Worm (Caenorhabditis elegans) whole organism, mixed stage, embryonic: ENCODE data around the gene ZC190.6.

ENCODE experiments used
- blmp-1 ChIP-seq: fragments of 150-350 bp; optimal IDR thresholded peaks from 2 replicates; lab custom pipeline; 2014; ENCODE audit warnings: missing biosample characterization, missing genetic modification characterization
- ces-1 ChIP-seq: fragments of 150-350 bp; optimal IDR thresholded peaks from 2 replicates; lab custom pipeline; 2014; ENCODE audit warnings: missing biosample characterization, missing genetic modification reagents, missing genetic modification characterization
- elt-3 ChIP-seq: fragments of 150-350 bp; optimal IDR thresholded peaks from 2 replicates; lab custom pipeline; 2014; ENCODE audit warnings: missing biosample characterization, missing genetic modification characterization
- lsy-2 ChIP-seq: fragments of 150-350 bp; optimal IDR thresholded peaks from 2 replicates; lab custom pipeline; 2014; ENCODE audit warnings: missing biosample characterization, missing genetic modification characterization
- mep-1 ChIP-seq: fragments of 150-350 bp; optimal IDR thresholded peaks from 2 replicates; lab custom pipeline; 2017; ENCODE audit warnings: missing biosample characterization, missing genetic modification reagents, missing genetic modification characterization, inconsistent platforms
- mls-2 ChIP-seq: sonication (generic microtip); optimal IDR thresholded peaks from 2 replicates; lab custom pipeline; 2016; ENCODE audit warnings: mild to moderate bottlenecking, missing genetic modification characterization, moderate library complexity, missing compliant biosample characterization
- nhr-12 ChIP-seq: fragments of 150-350 bp; optimal IDR thresholded peaks from 2 replicates; lab custom pipeline; 2014; ENCODE audit warnings: missing biosample characterization, missing genetic modification characterization
- nhr-237 ChIP-seq: fragments of 150-350 bp; optimal IDR thresholded peaks from 2 replicates; lab custom pipeline; 2014; ENCODE audit warnings: missing biosample characterization, missing genetic modification characterization
- nhr-76 ChIP-seq: sonication (generic microtip); optimal IDR thresholded peaks from 2 replicates; lab custom pipeline; 2017; ENCODE audit warnings: missing biosample characterization, missing genetic modification characterization
- pha-4 ChIP-seq: fragments of 150-350 bp; optimal IDR thresholded peaks from 2 replicates; lab custom pipeline; 2018; ENCODE audit warnings: missing biosample characterization, missing genetic modification reagents, missing genetic modification characterization
- sem-2 ChIP-seq: fragments of 200-800 bp; sonication (Bioruptor generic); optimal IDR thresholded peaks from 2 replicates; lab custom pipeline; 2018; ENCODE audit warnings: mild to moderate bottlenecking, missing genetic modification characterization, missing compliant biosample characterization
- snpc-4 ChIP-seq: fragments of 150-350 bp; optimal IDR thresholded peaks from 2 replicates; lab custom pipeline; 2014; ENCODE audit warnings: missing biosample characterization, missing genetic modification characterization
- unc-39 ChIP-seq: fragments of 150-350 bp; optimal IDR thresholded peaks from 2 replicates; lab custom pipeline; 2014; ENCODE audit warnings: missing biosample characterization, missing genetic modification characterization
- ztf-11 ChIP-seq: fragments of 150-350 bp; optimal IDR thresholded peaks from 2 replicates; lab custom pipeline; 2014; ENCODE audit warnings: missing biosample characterization, missing genetic modification characterization

DNA sequence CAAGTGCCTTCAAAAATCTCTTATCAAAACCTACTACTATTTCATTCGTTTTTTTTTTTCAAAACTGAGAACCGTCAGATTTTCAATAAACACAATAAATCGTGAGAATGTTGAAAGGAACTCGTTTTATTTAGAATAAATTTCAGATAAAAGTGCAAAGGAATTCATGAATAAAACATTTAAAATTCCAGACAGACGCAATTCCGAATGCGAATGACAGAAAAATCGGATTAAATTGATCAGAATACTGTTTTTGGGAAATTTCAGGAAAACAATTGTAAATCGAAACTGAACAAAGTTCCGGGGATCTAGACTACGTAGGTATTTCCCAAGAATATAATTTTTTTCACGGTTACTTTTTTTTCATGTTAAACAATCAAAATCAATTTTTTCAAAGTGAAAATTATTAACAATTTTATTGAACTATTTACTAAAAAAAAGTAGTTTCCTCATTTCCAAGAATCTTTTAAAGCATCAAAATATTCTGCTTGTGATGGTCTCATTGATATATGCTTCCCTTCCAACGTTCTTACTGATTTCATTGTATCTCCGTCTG is 5.4 kb downstream of the ZC190.6 start:
- no peak for TF ChIP-seq mep-1 (tag; lab: Kevin White, UChicago)
- no peak for TF ChIP-seq lsy-2 (tag; lab: Kevin White, UChicago)
- TF ChIP-seq elt-3 (tag; lab: Kevin White, UChicago) = no peak
- no peak for TF ChIP-seq nhr-76
- no peak for TF ChIP-seq ces-1
- no peak for TF ChIP-seq snpc-4 (tag; lab: Kevin White, UChicago)
- TF ChIP-seq pha-4 (tag; lab: Kevin White, UChicago) = no peak
- no peak for TF ChIP-seq unc-39
- TF ChIP-seq sem-2 (GFP tag; lab: Kevin White, UChicago) = no peak
- no peak for TF ChIP-seq mls-2 (tag; lab: Kevin White, UChicago)
- TF ChIP-seq ztf-11 (tag; lab: Kevin White, UChicago) = no peak
- no peak for TF ChIP-seq nhr-237 (tag; lab: Kevin White, UChicago)
- no peak for TF ChIP-seq nhr-12 (tag; lab: Kevin White, UChicago)
- no peak for TF ChIP-seq blmp-1 (tag; lab: Kevin White, UChicago)
